Fruit fly (Drosophila melanogaster) S2 (cell line): ENCODE measurements around the gene CG6901.

Experiments used
- CG8478 ChIP-seq: fragments of >200 bp; optimal IDR thresholded peaks from 2 replicates; lab custom pipeline; 2018
- CTCF ChIP-seq, 2 experiments: fragments of >200 bp; optimal IDR thresholded peaks; 2 replicates each; lab custom pipeline; 2018

DNA sequence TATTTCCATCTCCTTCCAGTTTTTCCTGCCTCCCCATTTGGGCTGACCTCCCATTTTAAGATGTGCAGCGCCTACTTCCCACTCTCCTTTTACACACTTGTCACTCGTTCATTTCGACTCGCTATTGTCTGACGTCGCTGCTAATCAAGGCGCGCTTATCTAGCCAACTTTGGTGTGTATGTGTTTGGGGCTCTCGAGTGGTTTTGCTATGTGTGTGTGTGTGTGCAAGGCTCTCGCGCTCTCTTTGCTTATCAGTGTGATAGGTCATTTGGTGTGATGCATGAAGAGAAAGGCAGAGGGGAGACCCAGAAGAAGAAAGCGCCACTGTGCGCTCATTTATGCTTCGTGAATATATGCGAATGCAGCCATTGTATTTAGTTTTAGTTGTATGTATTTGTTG lies 38.3 kb upstream of the CG6901 start:
- TF ChIP-seq CTCF (optimal IDR thresholded peaks at IDR 0.05; lab: Kevin White, UChicago) (no peak), CG8478 (lab: Kevin White, UChicago) (no peak)
